Fruit fly (Drosophila melanogaster): Measurements from ENCODE around the gene CG13280.

The CG13280 gene

DNA sequence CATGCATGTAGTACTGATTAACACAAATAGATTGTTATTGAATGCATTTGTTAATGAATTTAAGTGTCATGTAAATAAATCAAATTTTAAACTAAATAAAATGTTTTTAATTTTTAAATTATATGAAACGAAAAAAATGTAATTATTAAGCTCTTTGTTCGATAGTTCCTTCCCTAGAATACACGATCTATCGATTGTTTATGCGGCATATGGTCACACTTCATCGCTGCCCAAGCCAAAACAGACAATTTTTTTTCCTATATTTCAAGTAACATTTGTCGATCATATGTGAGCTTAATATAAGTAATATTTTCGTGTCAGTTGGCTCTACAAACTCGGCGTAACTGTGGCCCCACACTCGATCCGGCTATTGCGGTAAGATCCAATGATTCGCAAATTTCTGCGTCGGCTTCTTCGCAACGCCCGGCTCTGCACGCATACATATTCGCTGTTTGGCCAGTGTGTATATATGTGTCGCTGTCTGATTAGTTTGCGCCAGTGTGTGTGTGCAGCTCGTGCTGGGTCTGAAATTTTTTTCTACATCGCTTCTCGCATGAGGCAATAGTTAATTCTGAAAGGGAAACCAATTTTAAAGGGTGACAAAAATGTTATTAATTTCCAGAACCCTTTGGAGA lies 6.1 kb upstream of the CG13280 start, which contains the start of gene AspRS-m (continued):
- TF ChIP-seq CG34224 (GFP tag; IDR thresholded peaks at IDR 0.05; ENCODE audit: partially characterized antibody) (peak; percentile 76), CG31441 (GFP tag; IDR thresholded peaks at IDR 0.05) (no peak), CG12219 (GFP tag; optimal IDR thresholded peaks at IDR 0.05) (no peak), Deaf1 (tag; optimal IDR thresholded peaks at IDR 0.05) (peak; percentile 68), z (GFP tag; IDR thresholded peaks at IDR 0.05) (no peak), seq (GFP tag; IDR thresholded peaks at IDR 0.05) (no peak), nerfin-2 (GFP tag; IDR thresholded peaks at IDR 0.05; ENCODE audit: partially characterized antibody) (peak; percentile 78), Oli (tag; optimal IDR thresholded peaks at IDR 0.05) (no peak), CG4282 (GFP tag; optimal IDR thresholded peaks at IDR 0.05) (no peak), CG4328 (GFP tag; optimal IDR thresholded peaks at IDR 0.05) (no peak), CG3065 (GFP tag; optimal IDR thresholded peaks at IDR 0.05) (no peak), Atf3 (GFP tag; optimal IDR thresholded peaks at IDR 0.05) (no peak), E2f1 (GFP tag; IDR thresholded peaks at IDR 0.05) (no peak), pb (GFP tag; optimal IDR thresholded peaks at IDR 0.05) (no peak), Blimp-1 (GFP tag; optimal IDR thresholded peaks at IDR 0.05) (no peak), CG10431 (GFP tag; optimal IDR thresholded peaks at IDR 0.05) (no peak), grn (GFP tag; optimal IDR thresholded peaks at IDR 0.05) (no peak), CG13287 (GFP tag; IDR thresholded peaks at IDR 0.05; ENCODE audit: partially characterized antibody) (peak; percentile 88), Rfx (GFP tag; IDR thresholded peaks at IDR 0.05) (peak; percentile 58; the same call in 1 of the 2 replicates), CG12744 (GFP tag; optimal IDR thresholded peaks at IDR 0.05) (no peak), CG17361 (GFP tag; IDR thresholded peaks at IDR 0.05) (no peak), phol (tag; optimal IDR thresholded peaks at IDR 0.05) (no peak), CkIIα-i1 (GFP tag; IDR thresholded peaks at IDR 0.05) (no peak), Ets65A (GFP tag) (no peak), vnd (GFP tag; IDR thresholded peaks at IDR 0.05; ENCODE audit: partially characterized antibody) (peak; percentile 88), ap (GFP tag; IDR thresholded peaks at IDR 0.05) (no peak), crol (GFP tag; IDR thresholded peaks at IDR 0.05) (no peak), CG31224 (GFP tag; IDR thresholded peaks at IDR 0.05) (no peak), CG8290 (GFP tag; optimal IDR thresholded peaks at IDR 0.05) (no peak), CG8290 (tag; optimal IDR thresholded peaks at IDR 0.05) (no peak), pho (GFP tag; optimal IDR thresholded peaks at IDR 0.05) (peak; percentile 25), B-H1 (GFP tag; IDR thresholded peaks at IDR 0.05) (no peak), CG2202 (tag; optimal IDR thresholded peaks at IDR 0.05) (no peak), ems (GFP tag; optimal IDR thresholded peaks at IDR 0.05) (no peak), prd (optimal IDR thresholded peaks at IDR 0.05) (no peak), prd (GFP tag; IDR thresholded peaks at IDR 0.05) (0 out of 3 replicates have a peak, but pooled peaks have one; percentile 18), CG8281 (tag; optimal IDR thresholded peaks at IDR 0.05) (no peak), chif (GFP tag; optimal IDR thresholded peaks at IDR 0.05) (no peak), peb (GFP tag; IDR thresholded peaks at IDR 0.05) (no peak), CG31388 (GFP tag; optimal IDR thresholded peaks at IDR 0.05) (no peak), CG13123 (GFP tag; optimal IDR thresholded peaks at IDR 0.05) (no peak), NC2α (GFP tag; optimal IDR thresholded peaks at IDR 0.05) (no peak), tx (GFP tag; optimal IDR thresholded peaks at IDR 0.05) (no peak), hb (GFP tag; IDR thresholded peaks at IDR 0.05; ENCODE audit: partially characterized antibody) (peak; percentile 88), gcm (GFP tag; optimal IDR thresholded peaks at IDR 0.05) (no peak), Meics (GFP tag; optimal IDR thresholded peaks at IDR 0.05) (peak; percentile 16), pita (GFP tag; optimal IDR thresholded peaks at IDR 0.05) (no peak), CG31365 (tag; optimal IDR thresholded peaks at IDR 0.05) (no peak), CG32767 (GFP tag; IDR thresholded peaks at IDR 0.05) (no peak), bowl (GFP tag; IDR thresholded peaks at IDR 0.05) (no peak), eve (GFP tag; optimal IDR thresholded peaks at IDR 0.05) (no peak), CG4617 (GFP tag; optimal IDR thresholded peaks at IDR 0.05; ENCODE audit: borderline replicate concordance) (peak; percentile 33)

All from whole organism, embryonic.